Fruit fly (Drosophila melanogaster): ENCODE results near the gene REPTOR.
A peak's percentile ranks its signal among the peaks of the same experiment; 100 is the strongest.

REPTOR gene

dm6 chr3R:24555150-24555549 is 27.5 kb downstream of the REPTOR start:
- TF ChIP-seq noc (tag; optimal IDR thresholded peaks at IDR 0.05) = no peak

- no peak for TF ChIP-seq noc (tag; optimal IDR thresholded peaks at IDR 0.05)
These were observed 31.8 kb downstream of the REPTOR start for dm6 chr3R:24550802-24551391.

dm6 chr3R:24549834-24550233 is 32.8 kb downstream of the REPTOR start:
- TF ChIP-seq noc (tag; optimal IDR thresholded peaks at IDR 0.05) = no peak

- TF ChIP-seq noc (tag; optimal IDR thresholded peaks at IDR 0.05) = no peak
These were observed 33.8 kb downstream of the REPTOR start for dm6 chr3R:24548832-24549231.

- no peak for TF ChIP-seq noc (tag; optimal IDR thresholded peaks at IDR 0.05)
These were observed 34.4 kb downstream of the REPTOR start for dm6 chr3R:24548216-24548615.

- TF ChIP-seq noc (tag; optimal IDR thresholded peaks at IDR 0.05) = no peak
These were observed 38.3 kb downstream of the REPTOR start, which contains the start of gene Esyt2 for dm6 chr3R:24544388-24544787. TSS of gene Esyt2 (plus strand) at chr3R:24544719.

dm6 chr3R:24543676-24544277 is 38.9 kb downstream of the REPTOR start, which contains the start of gene Cftr:
TSS of gene Cftr (minus strand) at chr3R:24543914.
- peak; percentile 58 for TF ChIP-seq noc (tag; optimal IDR thresholded peaks at IDR 0.05)

- peak; percentile 83 for TF ChIP-seq noc (tag; optimal IDR thresholded peaks at IDR 0.05)
These were observed 39.5 kb downstream of the REPTOR start for dm6 chr3R:24543033-24543675.

dm6 chr3R:24530328-24530727 is 52.3 kb downstream of the REPTOR start, which contains the start of the genes CG13623 and ana1:
TSS of gene CG13623 (minus strand) at chr3R:24530558.
TSS of gene ana1 (plus strand) at chr3R:24530576.
- TF ChIP-seq noc (tag; optimal IDR thresholded peaks at IDR 0.05) = no peak

dm6 chr3R:24527845-24528244 is 54.8 kb downstream of the REPTOR start, which contains the start of gene CG6607:
TSS of gene CG6607 (plus strand) at chr3R:24528047.
- TF ChIP-seq noc (tag; optimal IDR thresholded peaks at IDR 0.05) = no peak

- no peak for TF ChIP-seq noc (tag; optimal IDR thresholded peaks at IDR 0.05)
These were observed 56.5 kb downstream of the REPTOR start for dm6 chr3R:24525983-24526661.

- TF ChIP-seq noc (tag; optimal IDR thresholded peaks at IDR 0.05) = no peak
These were observed 58.2 kb downstream of the REPTOR start, which contains the start of gene Jhbp12 for dm6 chr3R:24524426-24524974. TSS of gene Jhbp12 (plus strand) at chr3R:24524794.

dm6 chr3R:24523578-24523977 is 59.1 kb downstream of the REPTOR start, which contains the start of gene CG13622:
TSS of gene CG13622 (minus strand) at chr3R:24523678.
- no peak for TF ChIP-seq noc (tag; optimal IDR thresholded peaks at IDR 0.05)

- no peak for TF ChIP-seq noc (tag; optimal IDR thresholded peaks at IDR 0.05)
These were observed 61.4 kb downstream of the REPTOR start for dm6 chr3R:24521313-24521712.

dm6 chr3R:24518150-24518580 is 64.5 kb downstream of the REPTOR start, which contains the start of gene Pp1alpha-96A:
TSS of gene Pp1alpha-96A (plus strand) at chr3R:24518270.
- TF ChIP-seq noc (tag; optimal IDR thresholded peaks at IDR 0.05) = no peak

Measured in whole organism, larva.